Fruit fly (Drosophila melanogaster): Measurements from ENCODE around the gene pum.

The pum gene

dm6 chr3R:9224807-9225206 is 12.7 kb downstream of the pum start (continued):
- TF ChIP-seq crol (GFP tag; IDR thresholded peaks at IDR 0.05) (no peak), C15 (GFP tag; IDR thresholded peaks at IDR 0.05) (no peak), Rx (GFP tag; IDR thresholded peaks at IDR 0.05) (no peak; the same call in 1 of the 2 replicates), so (GFP tag; IDR thresholded peaks at IDR 0.05) (peak; percentile 81; the same call in 1 of the 3 replicates), CG17186 (GFP tag; optimal IDR thresholded peaks at IDR 0.05) (no peak), ttk (GFP tag; IDR thresholded peaks at IDR 0.05) (peak; percentile 60), CG1603 (tag; optimal IDR thresholded peaks at IDR 0.05) (peak; percentile 64), eyg (GFP tag; optimal IDR thresholded peaks at IDR 0.05) (no peak), Oli (tag; optimal IDR thresholded peaks at IDR 0.05) (peak; percentile 64), tna (GFP tag; IDR thresholded peaks at IDR 0.05; ENCODE audit: partially characterized antibody) (no peak), Aef1 (GFP tag; IDR thresholded peaks at IDR 0.05) (peak; percentile 73), Hmx (GFP tag; optimal IDR thresholded peaks at IDR 0.05) (peak; percentile 16), MESR4 (GFP tag; optimal IDR thresholded peaks at IDR 0.05) (no peak), cas (GFP tag; IDR thresholded peaks at IDR 0.05) (no peak), D (optimal IDR thresholded peaks at IDR 0.05) (no peak), D (GFP tag; optimal IDR thresholded peaks at IDR 0.05) (peak; percentile 63), CkIIα-i1 (GFP tag; IDR thresholded peaks at IDR 0.05) (no peak), CG8924 (tag; optimal IDR thresholded peaks at IDR 0.05) (peak; percentile 85), sob (GFP tag; IDR thresholded peaks at IDR 0.05) (peak; percentile 64), Sry-δ (GFP tag; optimal IDR thresholded peaks at IDR 0.05) (peak; percentile 26), ewg (GFP tag; optimal IDR thresholded peaks at IDR 0.05) (peak; percentile 46), CG1233 (GFP tag; optimal IDR thresholded peaks at IDR 0.05) (peak; percentile 40), CG10209 (GFP tag; optimal IDR thresholded peaks at IDR 0.05) (peak; percentile 59), Sox102F (GFP tag; optimal IDR thresholded peaks at IDR 0.05) (peak; percentile 87), CG10147 (GFP tag; optimal IDR thresholded peaks at IDR 0.05) (peak; percentile 2), Hr51 (GFP tag; optimal IDR thresholded peaks at IDR 0.05) (peak in 1 of 2 experiments; percentile 77), Dbx (GFP tag; IDR thresholded peaks at IDR 0.05) (0 out of 3 replicates have a peak, but pooled peaks have one; percentile 43), CG7745 (tag; optimal IDR thresholded peaks at IDR 0.05) (no peak), jumu (GFP tag; optimal IDR thresholded peaks at IDR 0.05) (peak; percentile 37), crc (GFP tag; optimal IDR thresholded peaks at IDR 0.05) (no peak), sens (GFP tag) (peak; percentile 94), Ada2b (GFP tag; IDR thresholded peaks at IDR 0.05) (peak; percentile 51), disco-r (GFP tag; optimal IDR thresholded peaks at IDR 0.05) (no peak), CG15479 (GFP tag; optimal IDR thresholded peaks at IDR 0.05) (no peak), CG12391 (tag; optimal IDR thresholded peaks at IDR 0.05) (peak; percentile 54), CG11696 (GFP tag; IDR thresholded peaks at IDR 0.05) (0 out of 2 replicates have a peak, but pooled peaks have one; percentile 14), Poxn (GFP tag; IDR thresholded peaks at IDR 0.05) (no peak), ssp (GFP tag; IDR thresholded peaks at IDR 0.05) (no peak; the same call in 1 of the 2 replicates), H2.0 (GFP tag; IDR thresholded peaks at IDR 0.05) (peak; percentile 49), dimm (GFP tag; IDR thresholded peaks at IDR 0.05) (no peak), Atf3 (GFP tag; optimal IDR thresholded peaks at IDR 0.05) (peak; percentile 25), usp (GFP tag; optimal IDR thresholded peaks at IDR 0.05) (no peak), bcd (GFP tag; optimal IDR thresholded peaks at IDR 0.05) (peak; percentile 49), fd64A (GFP tag; optimal IDR thresholded peaks at IDR 0.05) (no peak), CG6854 (GFP tag; optimal IDR thresholded peaks at IDR 0.05) (no peak), Awh (GFP tag; IDR thresholded peaks at IDR 0.05) (peak; percentile 58; the same call in 1 of the 2 replicates), cg (GFP tag; optimal IDR thresholded peaks at IDR 0.05) (no peak), CG42726 (GFP tag; IDR thresholded peaks at IDR 0.05; ENCODE audit: partially characterized antibody) (no peak), sc (optimal IDR thresholded peaks at IDR 0.05) (no peak), sc (GFP tag; optimal IDR thresholded peaks at IDR 0.05) (peak; percentile 20), tup (GFP tag; optimal IDR thresholded peaks at IDR 0.05) (no peak), HLH4C (GFP tag; IDR thresholded peaks at IDR 0.05; ENCODE audit: partially characterized antibody) (no peak)
